Fruit fly (Drosophila melanogaster) whole organism, adult: ENCODE data around the gene HP1D3csd.

Source experiments
- CG12768 ChIP-seq: fragments of 200-800 bp; sonication (Bioruptor generic); optimal IDR thresholded peaks from 2 replicates; lab custom pipeline; 2017; ENCODE audit warnings: missing biosample characterization, missing genetic modification characterization, mild to moderate bottlenecking, moderate library complexity, missing genetic modification reagents
- CG14711 ChIP-seq: fragments of 200-800 bp; sonication (Bioruptor generic); optimal IDR thresholded peaks from 2 replicates; lab custom pipeline; 2018; ENCODE audit warnings: missing biosample characterization, mild to moderate bottlenecking, missing genetic modification characterization, moderate library complexity
- CG1620 ChIP-seq: fragments of 200-800 bp; sonication (Bioruptor generic); optimal IDR thresholded peaks from 2 replicates; lab custom pipeline; 2016; ENCODE audit warnings: missing biosample characterization, missing genetic modification characterization
- CG33017 ChIP-seq: fragments of 200-800 bp; sonication (Bioruptor generic); optimal IDR thresholded peaks from 2 replicates; lab custom pipeline; 2018; ENCODE audit warnings: missing biosample characterization, mild to moderate bottlenecking, missing genetic modification characterization, moderate library complexity
- Hr96 ChIP-seq: fragments of 200-800 bp; sonication (Bioruptor generic); optimal IDR thresholded peaks from 2 replicates; lab custom pipeline; 2016; ENCODE audit warnings: missing biosample characterization, missing genetic modification characterization
- Mnt ChIP-seq: fragments of 200-800 bp; sonication (Bioruptor generic); optimal IDR thresholded peaks from 2 replicates; lab custom pipeline; 2016; ENCODE audit warnings: missing biosample characterization, mild to moderate bottlenecking, missing genetic modification characterization
- bab1 ChIP-seq: fragments of 200-800 bp; sonication (Bioruptor generic); optimal IDR thresholded peaks from 3 replicates; lab custom pipeline; 2019; ENCODE audit warnings: missing biosample characterization, mild to moderate bottlenecking, missing genetic modification characterization, moderate library complexity
- cic ChIP-seq: fragments of 200-800 bp; sonication (Bioruptor generic); optimal IDR thresholded peaks from 2 replicates; lab custom pipeline; 2017; ENCODE audit warnings: missing biosample characterization, mild to moderate bottlenecking, missing genetic modification characterization, moderate library complexity
- ovo ChIP-seq: fragments of 200-800 bp; sonication (Bioruptor generic); optimal IDR thresholded peaks from 2 replicates; lab custom pipeline; 2016; ENCODE audit warnings: missing biosample characterization, missing genetic modification characterization

dm6 chrX:19191597-19191996, 1.6 kb downstream of the HP1D3csd start:
- TF ChIP-seq CG33017 (tag; lab: Kevin White, UChicago) (no peak), cic (no peak), CG12768 (GFP tag; lab: Kevin White, UChicago) (no peak), Hr96 (GFP tag; lab: Kevin White, UChicago) (no peak), CG1620 (GFP tag; lab: Kevin White, UChicago) (no peak), bab1 (GFP tag; lab: Kevin White, UChicago) (no peak), Mnt (GFP tag; lab: Kevin White, UChicago) (no peak), CG14711 (tag; lab: Kevin White, UChicago) (no peak), ovo (GFP tag; lab: Kevin White, UChicago) (no peak)
